Fruit fly (Drosophila melanogaster) whole organism, wandering third instar larva: ENCODE measurements around the gene CG9515.

Source experiments
- Abd-B ChIP-seq: fragments of >200 bp; optimal IDR thresholded peaks from 2 replicates; lab custom pipeline; 2017; ENCODE audit warnings: missing biosample characterization, missing genetic modification characterization
- CG32264 ChIP-seq: fragments of 200-800 bp; sonication (Bioruptor generic); optimal IDR thresholded peaks from 2 replicates; lab custom pipeline; 2016; ENCODE audit warnings: missing biosample characterization, missing genetic modification characterization
- CrebA ChIP-seq: fragments of 200-800 bp; sonication (Bioruptor generic); optimal IDR thresholded peaks from 2 replicates; lab custom pipeline; 2016; ENCODE audit warnings: missing biosample characterization, mild to moderate bottlenecking, missing genetic modification characterization, borderline replicate concordance
- Dfd ChIP-seq: fragments of >200 bp; optimal IDR thresholded peaks from 2 replicates; lab custom pipeline; 2017; ENCODE audit warnings: missing biosample characterization, missing genetic modification characterization
- Dif ChIP-seq: fragments of 200-275, 200-300 bp; sonication (Bioruptor generic); optimal IDR thresholded peaks from 2 replicates; lab custom pipeline; 2018; ENCODE audit warnings: missing biosample characterization, missing genetic modification characterization; ENCODE audit not compliant: partially characterized antibody
- GATAd ChIP-seq: sonication (Bioruptor generic); optimal IDR thresholded peaks from 2 replicates; lab custom pipeline; 2016; ENCODE audit warnings: missing biosample characterization, missing genetic modification characterization
- HLH106 ChIP-seq: fragments of 200-800 bp; optimal IDR thresholded peaks from 3 replicates; lab custom pipeline; 2019; ENCODE audit warnings: missing biosample characterization, mild to moderate bottlenecking, missing genetic modification characterization, moderate library complexity
- Hnf4 ChIP-seq: fragments of 200-800 bp; sonication (Bioruptor generic); optimal IDR thresholded peaks from 2 replicates; lab custom pipeline; 2016; ENCODE audit warnings: missing biosample characterization, mild to moderate bottlenecking, missing genetic modification characterization
- Hr83 ChIP-seq: fragments of 200-300 bp; sonication (Bioruptor generic); optimal IDR thresholded peaks from 2 replicates; lab custom pipeline; 2016; ENCODE audit warnings: missing biosample characterization, mild to moderate bottlenecking, missing genetic modification characterization, moderate library complexity; ENCODE audit not compliant: poor library complexity, severe bottlenecking
- Jra ChIP-seq: sonication (Bioruptor generic); optimal IDR thresholded peaks from 2 replicates; lab custom pipeline; 2016; ENCODE audit warnings: missing biosample characterization, missing genetic modification characterization
- Mio ChIP-seq: sonication (Bioruptor generic); optimal IDR thresholded peaks from 2 replicates; lab custom pipeline; 2016; ENCODE audit warnings: missing biosample characterization, missing genetic modification characterization
- Myc ChIP-seq: fragments of >200 bp; optimal IDR thresholded peaks from 2 replicates; lab custom pipeline; 2017
- N ChIP-seq: fragments of >200 bp; optimal IDR thresholded peaks from 2 replicates; lab custom pipeline; 2018; ENCODE audit warnings: missing biosample characterization, missing external identifiers, missing genetic modification characterization
- OdsH ChIP-seq: fragments of 200-800 bp; sonication (Bioruptor generic); optimal IDR thresholded peaks from 2 replicates; lab custom pipeline; 2016; ENCODE audit warnings: missing biosample characterization, mild to moderate bottlenecking, missing genetic modification characterization
- Sp1 ChIP-seq: fragments of 200-800 bp; sonication (Bioruptor generic); optimal IDR thresholded peaks from 3 replicates; lab custom pipeline; 2019; ENCODE audit warnings: missing biosample characterization, mild to moderate bottlenecking, missing genetic modification characterization, moderate library complexity
- Vsx2 ChIP-seq: fragments of 200-300, 225-300 bp; sonication (Bioruptor generic); optimal IDR thresholded peaks from 2 replicates; lab custom pipeline; 2018; ENCODE audit warnings: missing biosample characterization, missing genetic modification characterization; ENCODE audit not compliant: partially characterized antibody
- br ChIP-seq: fragments of 200-800 bp; sonication (Bioruptor generic); optimal IDR thresholded peaks from 2 replicates; lab custom pipeline; 2016; ENCODE audit warnings: missing biosample characterization, missing genetic modification characterization
- brk ChIP-seq: fragments of 200-800 bp; sonication (Bioruptor generic); optimal IDR thresholded peaks from 2 replicates; lab custom pipeline; 2016; ENCODE audit warnings: missing biosample characterization, mild to moderate bottlenecking, missing genetic modification characterization
- dl ChIP-seq, 2 experiments: fragments of 175-275, 200-275 bp in 1 of 2; fragments of 200-275 bp in 1 of 2; sonication (Bioruptor generic); optimal IDR thresholded peaks; lab custom pipeline; 2018; ENCODE audit warnings: mild to moderate bottlenecking in 2 of 2, missing biosample characterization in 2 of 2, missing genetic modification characterization in 2 of 2, moderate library complexity in 2 of 2; ENCODE audit not compliant: partially characterized antibody in 2 of 2, insufficient read depth in 1 of 2
- ey ChIP-seq: fragments of 200-800 bp; sonication (Bioruptor generic); optimal IDR thresholded peaks from 2 replicates; lab custom pipeline; 2016; ENCODE audit warnings: missing biosample characterization, missing genetic modification characterization
- foxo ChIP-seq, 2 experiments: fragments of 200-800 bp; sonication (Bioruptor generic); optimal IDR thresholded peaks; 2 replicates in 1 of 2; 3 replicates in 1 of 2; lab custom pipeline; 2016 to 2017; ENCODE audit warnings: missing biosample characterization in 2 of 2, missing genetic modification characterization in 2 of 2
- fru ChIP-seq: fragments of 200-800 bp; sonication (Bioruptor generic); optimal IDR thresholded peaks from 3 replicates; lab custom pipeline; 2016; ENCODE audit warnings: missing biosample characterization, mild to moderate bottlenecking, missing genetic modification characterization
- h ChIP-seq: fragments of 200-800 bp; sonication (Bioruptor generic); optimal IDR thresholded peaks from 3 replicates; lab custom pipeline; 2016; ENCODE audit warnings: missing biosample characterization, mild to moderate bottlenecking, missing genetic modification characterization
- jim ChIP-seq: fragments of 175-275, 200-325 bp; sonication (Bioruptor generic); optimal IDR thresholded peaks from 2 replicates; lab custom pipeline; 2016; ENCODE audit warnings: missing biosample characterization, mild to moderate bottlenecking, missing genetic modification characterization
- lola ChIP-seq: fragments of >200 bp; optimal IDR thresholded peaks from 2 replicates; lab custom pipeline; 2017; ENCODE audit warnings: missing biosample characterization, missing genetic modification characterization
- pan ChIP-seq: fragments of >200 bp; optimal IDR thresholded peaks from 2 replicates; lab custom pipeline; 2017
- psq ChIP-seq: fragments of 200-800 bp; sonication (Bioruptor generic); optimal IDR thresholded peaks from 3 replicates; lab custom pipeline; 2017; ENCODE audit warnings: missing biosample characterization, mild to moderate bottlenecking, missing genetic modification characterization, moderate library complexity
- rgr ChIP-seq: fragments of 200-800 bp; sonication (Bioruptor generic); optimal IDR thresholded peaks from 3 replicates; lab custom pipeline; 2016; ENCODE audit warnings: missing biosample characterization, mild to moderate bottlenecking, missing genetic modification characterization
- sage ChIP-seq: fragments of 200-800 bp; sonication (Bioruptor generic); optimal IDR thresholded peaks from 2 replicates; lab custom pipeline; 2016; ENCODE audit warnings: missing biosample characterization, mild to moderate bottlenecking, missing genetic modification characterization
- sv ChIP-seq: fragments of 200-800 bp; sonication (Bioruptor generic); optimal IDR thresholded peaks from 3 replicates; lab custom pipeline; 2016; ENCODE audit warnings: missing biosample characterization, missing genetic modification characterization
- tai ChIP-seq: sonication (Bioruptor generic); optimal IDR thresholded peaks from 2 replicates; lab custom pipeline; 2016; ENCODE audit warnings: missing biosample characterization, missing genetic modification characterization
- usp ChIP-seq: fragments of >200 bp; optimal IDR thresholded peaks from 2 replicates; lab custom pipeline; 2017; ENCODE audit warnings: missing biosample characterization, missing genetic modification characterization
- woc ChIP-seq: sonication (Bioruptor generic); optimal IDR thresholded peaks from 2 replicates; lab custom pipeline; 2016; ENCODE audit warnings: missing biosample characterization, mild to moderate bottlenecking, missing genetic modification characterization

The CG9515 gene

DNA sequence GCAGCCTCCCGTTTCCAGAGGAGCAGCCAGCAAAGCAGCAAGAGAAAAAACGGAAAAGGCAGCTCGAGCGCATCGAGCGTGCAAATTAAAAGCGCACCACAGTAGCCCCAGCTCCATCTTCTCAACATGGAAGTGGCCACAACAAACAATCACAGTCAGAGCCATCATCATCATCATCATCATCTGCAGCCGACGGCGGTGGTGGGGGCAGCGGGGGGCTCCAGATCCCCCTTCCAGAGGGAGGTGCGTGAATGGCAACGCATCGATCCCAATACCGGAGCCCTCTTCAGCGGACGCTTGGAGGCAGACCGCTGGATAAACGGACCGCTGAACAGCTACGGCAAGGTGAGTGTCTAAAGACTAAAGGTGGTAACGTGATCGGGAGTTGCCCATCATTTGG lies 27.3 kb downstream of the CG9515 start:
- no peak for TF ChIP-seq CG32264
- no peak for TF ChIP-seq rgr (GFP tag; lab: Kevin White, UChicago)
- no peak for TF ChIP-seq Vsx2
- TF ChIP-seq fru (GFP tag; lab: Kevin White, UChicago): no peak
- no peak for TF ChIP-seq Sp1
- no peak for TF ChIP-seq usp (GFP tag; lab: Kevin White, UChicago)
- no peak for TF ChIP-seq GATAd
- no peak for TF ChIP-seq Dfd
- no peak for TF ChIP-seq Jra (GFP tag; lab: Kevin White, UChicago)
- TF ChIP-seq OdsH (GFP tag; lab: Kevin White, UChicago): no peak
- TF ChIP-seq dl (GFP tag; optimal IDR thresholded peaks at IDR 0.05; lab: Kevin White, UChicago; ENCODE audit: insufficient read depth in 1 of 2, partially characterized antibody in 2 of 2): no peak
- no peak for TF ChIP-seq h
- TF ChIP-seq Hnf4 (GFP tag; lab: Kevin White, UChicago): no peak
- TF ChIP-seq br (GFP tag; lab: Kevin White, UChicago): no peak
- TF ChIP-seq, all 38 proteins: peak for 0

dm6 chr2L:8906279-8906678 lies 36.8 kb downstream of the CG9515 start:
- TF ChIP-seq HLH106: peak; percentile 40
- TF ChIP-seq Abd-B (GFP tag; lab: Kevin White, UChicago): no peak
- TF ChIP-seq Sp1: peak; percentile 21
- peak; percentile 35 for TF ChIP-seq ey
- TF ChIP-seq CrebA (GFP tag; lab: Kevin White, UChicago): no peak
- TF ChIP-seq h: peak; percentile 57
- TF ChIP-seq Hnf4 (GFP tag; lab: Kevin White, UChicago): peak; percentile 15
- TF ChIP-seq Mio (GFP tag; lab: Kevin White, UChicago): no peak
- TF ChIP-seq Jra (GFP tag; lab: Kevin White, UChicago): no peak
- TF ChIP-seq pan: no peak
- no peak for TF ChIP-seq dl (GFP tag; optimal IDR thresholded peaks at IDR 0.05; lab: Kevin White, UChicago; ENCODE audit: insufficient read depth in 1 of 2, partially characterized antibody in 2 of 2)
- TF ChIP-seq br (GFP tag; lab: Kevin White, UChicago): peak; percentile 30
- peak; percentile 50 for TF ChIP-seq woc (GFP tag; lab: Kevin White, UChicago)
- peak; percentile 40 for TF ChIP-seq rgr (GFP tag; lab: Kevin White, UChicago)
- TF ChIP-seq OdsH (GFP tag; lab: Kevin White, UChicago): peak; percentile 44
- no peak for TF ChIP-seq Myc (lab: Kevin White, UChicago)
- no peak for TF ChIP-seq GATAd
- no peak for TF ChIP-seq sage (GFP tag; lab: Kevin White, UChicago)
- TF ChIP-seq psq (GFP tag; lab: Kevin White, UChicago): peak; percentile 47
- TF ChIP-seq foxo (GFP tag; optimal IDR thresholded peaks at IDR 0.05; lab: Kevin White, UChicago): peak in 1 of 2 experiments; percentile 46
- no peak for TF ChIP-seq Vsx2
- peak; percentile 37 for TF ChIP-seq fru (GFP tag; lab: Kevin White, UChicago)
- no peak for TF ChIP-seq lola (GFP tag; lab: Kevin White, UChicago)
- no peak for TF ChIP-seq Dif
- peak; percentile 29 for TF ChIP-seq brk (GFP tag; lab: Kevin White, UChicago)
- TF ChIP-seq tai (GFP tag; lab: Kevin White, UChicago): no peak

- TF ChIP-seq N (GFP tag; lab: Kevin White, UChicago): no peak
- no peak for TF ChIP-seq h
- TF ChIP-seq rgr (GFP tag; lab: Kevin White, UChicago): no peak
- no peak for TF ChIP-seq Hr83 (GFP tag; lab: Kevin White, UChicago)
- no peak for TF ChIP-seq Vsx2
- TF ChIP-seq sv (GFP tag; lab: Kevin White, UChicago): no peak
- TF ChIP-seq HLH106: no peak
- no peak for TF ChIP-seq Mio (GFP tag; lab: Kevin White, UChicago)
- TF ChIP-seq fru (GFP tag; lab: Kevin White, UChicago): no peak
- no peak for TF ChIP-seq Dfd
- TF ChIP-seq usp (GFP tag; lab: Kevin White, UChicago): no peak
- TF ChIP-seq Sp1: no peak
- TF ChIP-seq Abd-B (GFP tag; lab: Kevin White, UChicago): no peak
- no peak for TF ChIP-seq CrebA (GFP tag; lab: Kevin White, UChicago)
- TF ChIP-seq ey: no peak
- no peak for TF ChIP-seq jim (GFP tag; lab: Kevin White, UChicago)
Measured at dm6 chr2L:8901882-8902281, 41.2 kb downstream of the CG9515 start.
